Worm (Caenorhabditis elegans): Measurements from ENCODE around the gene C18G1.1.

C18G1.1 gene

DNA sequence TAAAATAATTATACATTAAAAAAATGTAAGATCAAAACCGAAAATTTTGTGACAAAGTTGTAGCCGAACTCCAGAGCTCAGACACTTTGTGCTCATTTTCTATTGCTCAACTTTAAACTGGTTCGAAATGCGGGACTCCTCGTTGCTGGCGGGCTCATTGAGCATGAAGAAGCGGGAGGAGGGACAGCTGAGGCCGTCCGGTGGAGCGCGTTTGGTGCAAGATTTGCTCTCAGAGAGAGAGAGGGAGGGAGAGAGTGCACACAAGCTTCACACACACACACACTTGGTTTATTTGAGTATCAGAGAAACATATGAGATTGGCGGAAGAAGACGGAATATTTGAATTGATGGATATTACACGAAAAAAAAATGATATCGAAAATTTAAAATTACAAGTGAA lies 32.9 kb downstream of the C18G1.1 start (continued):
- TF ChIP-seq egrh-3 (GFP tag; IDR thresholded peaks at IDR 0.05) (peak; percentile 54; the same call in 1 of the 2 replicates), bed-1 (GFP tag; IDR thresholded peaks at IDR 0.05) (no peak), Y53F4B.3 (GFP tag; IDR thresholded peaks at IDR 0.05) (no peak), sptf-2 (GFP tag; optimal IDR thresholded peaks at IDR 0.05) (no peak), Y79H2A.3 (GFP tag; conservative IDR thresholded peaks at IDR 0.05) (no peak), nfya-1 (tag; optimal IDR thresholded peaks at IDR 0.05; ENCODE audit: borderline replicate concordance, insufficient read depth) (no peak), F52B5.7 (tag; optimal IDR thresholded peaks at IDR 0.05) (no peak), lin-35 (GFP tag; optimal IDR thresholded peaks at IDR 0.05) (peak in 1 of 3 experiments; percentile 5), gei-17 (GFP tag; optimal IDR thresholded peaks at IDR 0.05) (no peak), repo-1 (tag; optimal IDR thresholded peaks at IDR 0.05) (no peak), rec-8 (tag; optimal IDR thresholded peaks at IDR 0.05) (no peak), hlh-26 (GFP tag; conservative IDR thresholded peaks at IDR 0.05) (no peak), bed-2 (GFP tag; IDR thresholded peaks at IDR 0.05) (no peak), ztf-26 (tag; optimal IDR thresholded peaks at IDR 0.05) (no peak), tbp1 (GFP tag; optimal IDR thresholded peaks at IDR 0.05) (no peak), B0336.3 (GFP tag; IDR thresholded peaks at IDR 0.05) (no peak), snpc-1.1 (tag; optimal IDR thresholded peaks at IDR 0.05; ENCODE audit: insufficient read depth) (no peak), C06A6.2 (GFP tag; conservative IDR thresholded peaks at IDR 0.05) (no peak), pbrm-1 (GFP tag; IDR thresholded peaks at IDR 0.05) (no peak), F37B4.10 (GFP tag; IDR thresholded peaks at IDR 0.05) (no peak), B0035.1 (tag; optimal IDR thresholded peaks at IDR 0.05) (no peak), ceh-79 (tag; optimal IDR thresholded peaks at IDR 0.05) (no peak), mcd-1 (GFP tag; IDR thresholded peaks at IDR 0.05) (peak; percentile 60), snpc-4 (GFP tag; optimal IDR thresholded peaks at IDR 0.05) (no peak), snpc-4 (tag; optimal IDR thresholded peaks at IDR 0.05) (no peak), attf-5 (GFP tag; optimal IDR thresholded peaks at IDR 0.05) (peak; percentile 12), ceh-58 (GFP tag; IDR thresholded peaks at IDR 0.05) (no peak), die-1 (tag; optimal IDR thresholded peaks at IDR 0.05) (no peak), hlh-12 (tag; optimal IDR thresholded peaks at IDR 0.05) (no peak), ccch-3 (GFP tag; optimal IDR thresholded peaks at IDR 0.05) (no peak), T26A5.8 (tag; optimal IDR thresholded peaks at IDR 0.05) (no peak), B0019.2 (GFP tag; conservative IDR thresholded peaks at IDR 0.05) (no peak), F55B11.4 (tag; optimal IDR thresholded peaks at IDR 0.05; ENCODE audit: borderline replicate concordance, insufficient read depth) (no peak), F33H1.4 (GFP tag; IDR thresholded peaks at IDR 0.05) (no peak), ceh-27 (GFP tag; optimal IDR thresholded peaks at IDR 0.05) (peak; percentile 5), nfyb-1 (GFP tag; IDR thresholded peaks at IDR 0.05) (no peak), dpff-1 (tag; optimal IDR thresholded peaks at IDR 0.05) (no peak), pha-4 (tag; optimal IDR thresholded peaks at IDR 0.05) (no peak), F23B12.7 (tag; optimal IDR thresholded peaks at IDR 0.05; ENCODE audit: insufficient read depth) (no peak), B0261.1 (tag; optimal IDR thresholded peaks at IDR 0.05) (no peak), madf-6 (GFP tag; IDR thresholded peaks at IDR 0.05) (0 out of 2 replicates have a peak, but pooled peaks have one; percentile 36), let-607 (tag; optimal IDR thresholded peaks at IDR 0.05) (no peak), hmg-1.2 (GFP tag; IDR thresholded peaks at IDR 0.05) (no peak), ama-1 (optimal IDR thresholded peaks at IDR 0.05) (no peak), ama-1 (GFP tag; optimal IDR thresholded peaks at IDR 0.05) (no peak), athp-1 (tag; optimal IDR thresholded peaks at IDR 0.05) (no peak), zim-3 (tag; optimal IDR thresholded peaks at IDR 0.05) (no peak), nhr-90 (tag; optimal IDR thresholded peaks at IDR 0.05) (no peak), ceh-40 (GFP tag; IDR thresholded peaks at IDR 0.05) (no peak), nhr-80 (tag; optimal IDR thresholded peaks at IDR 0.05) (no peak)
